Worm (Caenorhabditis elegans) whole organism, mixed stage, embryonic: ENCODE measurements around the gene T03G6.1.

ENCODE experiments used
- ceh-39 ChIP-seq: fragments of 150-350 bp; optimal IDR thresholded peaks from 2 replicates; lab custom pipeline; 2014; ENCODE audit warnings: missing biosample characterization, missing genetic modification characterization
- ceh-43 ChIP-seq: fragments of 200-800 bp; sonication (Bioruptor generic); optimal IDR thresholded peaks from 2 replicates; lab custom pipeline; 2018; ENCODE audit warnings: mild to moderate bottlenecking, missing genetic modification characterization, moderate library complexity, missing compliant biosample characterization
- elt-1 ChIP-seq: sonication (generic microtip); optimal IDR thresholded peaks from 2 replicates; lab custom pipeline; 2017; ENCODE audit warnings: missing genetic modification characterization, mild to moderate bottlenecking, missing compliant biosample characterization, antibody characterized with exemption, moderate library complexity, borderline replicate concordance; ENCODE audit not compliant: insufficient read depth
- flh-1 ChIP-seq: fragments of 200-800 bp; sonication (Bioruptor generic); optimal IDR thresholded peaks from 2 replicates; lab custom pipeline; 2018; ENCODE audit warnings: mild to moderate bottlenecking, missing genetic modification characterization, moderate library complexity, missing compliant biosample characterization
- lin-13 ChIP-seq: fragments of 150-350 bp; optimal IDR thresholded peaks from 2 replicates; lab custom pipeline; 2014; ENCODE audit warnings: missing biosample characterization, missing genetic modification characterization
- lsy-2 ChIP-seq: fragments of 150-350 bp; optimal IDR thresholded peaks from 2 replicates; lab custom pipeline; 2014; ENCODE audit warnings: missing biosample characterization, missing genetic modification characterization
- nhr-76 ChIP-seq: sonication (generic microtip); optimal IDR thresholded peaks from 2 replicates; lab custom pipeline; 2017; ENCODE audit warnings: missing biosample characterization, missing genetic modification characterization

DNA sequence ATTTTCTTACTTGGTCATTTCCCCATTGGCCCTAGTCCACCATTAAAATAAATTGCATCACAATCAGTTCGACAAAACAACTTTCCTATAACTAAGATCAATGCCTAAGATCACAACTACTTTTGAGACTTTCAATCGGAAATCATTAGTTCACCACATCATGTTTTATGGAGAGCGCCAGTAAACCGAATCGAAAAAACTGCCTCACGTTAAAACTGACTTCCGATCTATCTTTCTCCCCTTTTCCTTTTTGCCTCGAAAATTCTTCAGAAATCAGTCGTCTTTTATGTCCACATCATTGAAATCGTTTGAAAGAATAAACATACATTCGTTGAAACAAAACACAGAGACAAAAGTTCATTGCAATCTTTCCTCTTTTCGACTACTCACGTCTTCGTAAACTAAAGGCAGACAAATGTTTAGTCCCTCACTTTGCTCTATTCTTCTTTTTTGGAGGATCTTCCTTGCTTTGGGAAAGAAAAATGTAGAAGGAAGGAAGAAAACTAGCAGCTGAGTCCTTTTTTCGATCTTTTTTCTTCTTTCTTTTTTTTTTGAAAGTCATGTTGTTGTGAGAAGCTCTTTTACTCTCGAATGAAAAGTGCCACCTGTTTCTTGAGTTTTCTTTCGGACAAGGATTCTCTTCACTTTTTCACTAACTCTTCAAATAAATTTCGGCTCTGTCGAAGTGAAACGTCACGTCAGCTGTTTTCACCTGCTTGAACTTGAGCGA is 12.8 kb upstream of the T03G6.1 start:
- TF ChIP-seq ceh-39 (tag; lab: Kevin White, UChicago) (no peak), lin-13 (tag; lab: Kevin White, UChicago) (no peak), ceh-43 (GFP tag; lab: Kevin White, UChicago) (no peak), elt-1 (tag; lab: Kevin White, UChicago) (no peak), nhr-76 (tag; lab: Kevin White, UChicago) (no peak), flh-1 (GFP tag; lab: Kevin White, UChicago) (no peak), lsy-2 (tag; lab: Kevin White, UChicago) (no peak)
